Fruit fly (Drosophila melanogaster) whole organism, embryonic: ENCODE results near the gene CG11703.
A peak's percentile ranks its signal among the peaks of the same experiment; 100 is the strongest.

Experiments
- CG10565 ChIP-seq: fragments of 200-800 bp; sonication (Bioruptor generic); optimal IDR thresholded peaks from 3 replicates; lab custom pipeline; 2016; ENCODE audit warnings: missing biosample characterization, mild to moderate bottlenecking, missing genetic modification characterization
- CG10959 ChIP-seq: fragments of 200-800 bp; sonication (Bioruptor generic); IDR thresholded peaks from 2 replicates; pipeline ENCODE4 v1.3.6; 2022; ENCODE audit warnings: missing biosample characterization, missing genetic modification characterization
- CG11695 ChIP-seq: fragments of 200-800 bp; sonication (Bioruptor generic); IDR thresholded peaks from 3 replicates; pipeline ENCODE4 v1.3.6; 2022; ENCODE audit warnings: missing biosample characterization, missing genetic modification characterization
- CG12155 ChIP-seq: fragments of 200-800 bp; sonication (Bioruptor generic); optimal IDR thresholded peaks from 3 replicates; lab custom pipeline; 2016; ENCODE audit warnings: missing biosample characterization, missing genetic modification characterization
- CG12299 ChIP-seq: fragments of 200-800 bp; sonication (Bioruptor generic); optimal IDR thresholded peaks from 2 replicates; lab custom pipeline; 2018; ENCODE audit warnings: missing biosample characterization, mild to moderate bottlenecking, missing genetic modification characterization
- CG12391 ChIP-seq: fragments of 200-800 bp; sonication (Bioruptor generic); optimal IDR thresholded peaks from 3 replicates; lab custom pipeline; 2018; ENCODE audit warnings: missing biosample characterization, mild to moderate bottlenecking, missing genetic modification characterization, moderate library complexity
- CG15479 ChIP-seq: fragments of 200-800 bp; sonication (Bioruptor generic); optimal IDR thresholded peaks from 3 replicates; lab custom pipeline; 2019; ENCODE audit warnings: missing biosample characterization, mild to moderate bottlenecking, missing genetic modification characterization, moderate library complexity
- CG15601 ChIP-seq: fragments of 200-800 bp; sonication (Bioruptor generic); optimal IDR thresholded peaks from 3 replicates; lab custom pipeline; 2019; ENCODE audit warnings: missing biosample characterization, mild to moderate bottlenecking, missing genetic modification characterization, moderate library complexity
- CG15696 ChIP-seq: fragments of 200-800 bp; sonication (Bioruptor generic); optimal IDR thresholded peaks from 2 replicates; lab custom pipeline; 2019; ENCODE audit warnings: missing biosample characterization, mild to moderate bottlenecking, missing genetic modification characterization, moderate library complexity
- CG1792 ChIP-seq: fragments of 200-800 bp; sonication (Bioruptor generic); optimal IDR thresholded peaks from 2 replicates; lab custom pipeline; 2016; ENCODE audit warnings: missing biosample characterization, missing genetic modification characterization
- CG34422 ChIP-seq: fragments of 200-800 bp; sonication (Bioruptor generic); IDR thresholded peaks from 3 replicates; pipeline ENCODE4 v1.3.6; 2022; ENCODE audit warnings: missing biosample characterization, missing genetic modification characterization
- CG4820 ChIP-seq: fragments of 200-800 bp; sonication (Bioruptor generic); optimal IDR thresholded peaks from 3 replicates; lab custom pipeline; 2016; ENCODE audit warnings: missing biosample characterization, missing genetic modification characterization
- CG6272 ChIP-seq: fragments of 200-800 bp; sonication (Bioruptor generic); IDR thresholded peaks from 2 replicates; pipeline ENCODE4 v1.3.6; 2022; ENCODE audit warnings: missing biosample characterization, missing genetic modification characterization
- CG7271 ChIP-seq: fragments of 200-800 bp; sonication (Bioruptor generic); optimal IDR thresholded peaks from 2 replicates; lab custom pipeline; 2018; ENCODE audit warnings: missing biosample characterization, mild to moderate bottlenecking, missing genetic modification characterization, moderate library complexity
- CG7963 ChIP-seq: fragments of 200-800 bp; sonication (Bioruptor generic); IDR thresholded peaks from 3 replicates; pipeline ENCODE4 v1.3.6; 2022; ENCODE audit warnings: missing biosample characterization, missing genetic modification characterization; ENCODE audit not compliant: partially characterized antibody
- CG8089 ChIP-seq: fragments of 200-800 bp; sonication (Bioruptor generic); optimal IDR thresholded peaks from 3 replicates; lab custom pipeline; 2016; ENCODE audit warnings: missing biosample characterization, missing genetic modification characterization
- CG8944 ChIP-seq: fragments of 200-800 bp; sonication (Bioruptor generic); optimal IDR thresholded peaks from 3 replicates; lab custom pipeline; 2016; ENCODE audit warnings: missing biosample characterization, missing genetic modification characterization
- CG9932 ChIP-seq: fragments of 200-800 bp; sonication (Bioruptor generic); IDR thresholded peaks from 2 replicates; pipeline ENCODE4 v1.3.6; 2022; ENCODE audit warnings: missing biosample characterization, missing genetic modification characterization
- Dip2 ChIP-seq: fragments of 200-800 bp; sonication (Bioruptor generic); IDR thresholded peaks from 2 replicates; pipeline ENCODE4 v1.3.6; 2022; ENCODE audit warnings: missing biosample characterization, missing genetic modification characterization
- Elba2 ChIP-seq: fragments of 200-800 bp; sonication (Bioruptor generic); optimal IDR thresholded peaks from 3 replicates; lab custom pipeline; 2016; ENCODE audit warnings: missing biosample characterization, missing genetic modification characterization
- Fer3 ChIP-seq: fragments of 200-800 bp; sonication (Bioruptor generic); optimal IDR thresholded peaks from 2 replicates; lab custom pipeline; 2018; ENCODE audit warnings: missing biosample characterization, mild to moderate bottlenecking, missing genetic modification characterization, moderate library complexity
- Hey ChIP-seq: fragments of 200-800 bp; sonication (Bioruptor generic); optimal IDR thresholded peaks from 3 replicates; lab custom pipeline; 2018; ENCODE audit warnings: missing biosample characterization, mild to moderate bottlenecking, missing genetic modification characterization
- Hmr ChIP-seq: fragments of 200-800 bp; sonication (Bioruptor generic); optimal IDR thresholded peaks from 3 replicates; lab custom pipeline; 2017; ENCODE audit warnings: mild to moderate bottlenecking, missing biosample characterization, missing genetic modification reagents, missing genetic modification characterization
- Hr51 ChIP-seq, 2 experiments: fragments of 200-800 bp; sonication (Bioruptor generic); optimal IDR thresholded peaks; 2 replicates in 1 of 2; 3 replicates in 1 of 2; lab custom pipeline; 2016 to 2018; ENCODE audit warnings: missing biosample characterization in 2 of 2, missing genetic modification characterization in 2 of 2, mild to moderate bottlenecking in 1 of 2, moderate library complexity in 1 of 2
- Hr78 ChIP-seq, 2 experiments: fragments of 200-800 bp in 1 of 2; fragments of >200 bp in 1 of 2; sonication (Bioruptor generic) in 1 of 2; optimal IDR thresholded peaks; 2 replicates each; lab custom pipeline; 2017 to 2019; ENCODE audit warnings: missing biosample characterization in 2 of 2, missing genetic modification characterization in 2 of 2, mild to moderate bottlenecking in 1 of 2, moderate library complexity in 1 of 2
- MTF-1 ChIP-seq: fragments of 200-800 bp; sonication (Bioruptor generic); optimal IDR thresholded peaks from 2 replicates; lab custom pipeline; 2018; ENCODE audit warnings: missing biosample characterization, mild to moderate bottlenecking, missing genetic modification characterization, borderline replicate concordance
- Neu2 ChIP-seq: fragments of 200-800 bp; sonication (Bioruptor generic); optimal IDR thresholded peaks from 3 replicates; lab custom pipeline; 2016; ENCODE audit warnings: missing biosample characterization, missing genetic modification characterization, borderline replicate concordance
- Pdp1 ChIP-seq, 2 experiments: fragments of 200-800 bp; sonication (Bioruptor generic); optimal IDR thresholded peaks; 3 replicates each; lab custom pipeline; 2016; ENCODE audit warnings: missing biosample characterization in 2 of 2, missing genetic modification characterization in 2 of 2, mild to moderate bottlenecking in 1 of 2, moderate library complexity in 1 of 2
- Spps ChIP-seq: fragments of 200-800 bp; sonication (Bioruptor generic); optimal IDR thresholded peaks from 2 replicates; lab custom pipeline; 2018; ENCODE audit warnings: missing biosample characterization, mild to moderate bottlenecking, missing genetic modification characterization
- Sry-β ChIP-seq: fragments of 200-800 bp; sonication (Bioruptor generic); optimal IDR thresholded peaks from 2 replicates; lab custom pipeline; 2018; ENCODE audit warnings: missing biosample characterization, mild to moderate bottlenecking, missing genetic modification characterization, moderate library complexity
- Taf1 ChIP-seq: fragments of 200-800 bp; sonication (Bioruptor generic); IDR thresholded peaks from 2 replicates; pipeline ENCODE4 v1.3.6; 2022; ENCODE audit warnings: missing biosample characterization, missing genetic modification characterization
- aop ChIP-seq: fragments of 200-800 bp; sonication (Bioruptor generic); IDR thresholded peaks from 2 replicates; pipeline ENCODE4 v1.3.6; 2022; ENCODE audit warnings: missing biosample characterization, missing genetic modification characterization
- bcd ChIP-seq: fragments of 200-800 bp; sonication (Bioruptor generic); optimal IDR thresholded peaks from 2 replicates; lab custom pipeline; 2017; ENCODE audit warnings: missing biosample characterization, mild to moderate bottlenecking, missing genetic modification characterization
- cad ChIP-seq: fragments of >200 bp; optimal IDR thresholded peaks from 2 replicates; lab custom pipeline; 2017; ENCODE audit warnings: missing biosample characterization, missing genetic modification characterization
- chif ChIP-seq, 2 experiments: fragments of 200-800 bp; sonication (Bioruptor generic); optimal IDR thresholded peaks; 3 replicates each; lab custom pipeline; 2016; ENCODE audit warnings: missing biosample characterization in 2 of 2, missing genetic modification characterization in 2 of 2
- corto ChIP-seq: fragments of 200-800 bp; sonication (Bioruptor generic); optimal IDR thresholded peaks from 2 replicates; lab custom pipeline; 2016; ENCODE audit warnings: missing biosample characterization, mild to moderate bottlenecking, missing genetic modification characterization, moderate library complexity
- dm ChIP-seq: fragments of 200-800 bp; sonication (Bioruptor generic); optimal IDR thresholded peaks from 3 replicates; lab custom pipeline; 2016; ENCODE audit warnings: missing biosample characterization, missing genetic modification characterization
- dmrt11E ChIP-seq: fragments of 200-800 bp; sonication (Bioruptor generic); optimal IDR thresholded peaks from 3 replicates; lab custom pipeline; 2018; ENCODE audit warnings: missing biosample characterization, mild to moderate bottlenecking, missing genetic modification characterization, moderate library complexity
- gce ChIP-seq: fragments of 200-800 bp; sonication (Bioruptor generic); IDR thresholded peaks from 3 replicates; pipeline ENCODE4 v1.3.6; 2022; ENCODE audit warnings: missing biosample characterization, missing genetic modification characterization
- grn ChIP-seq: fragments of 200-800 bp; sonication (Bioruptor generic); optimal IDR thresholded peaks from 3 replicates; lab custom pipeline; 2017; ENCODE audit warnings: missing biosample characterization, missing genetic modification characterization
- h ChIP-seq: fragments of >200 bp; optimal IDR thresholded peaks from 2 replicates; lab custom pipeline; 2017
- nom ChIP-seq: fragments of 200-800 bp; sonication (Bioruptor generic); optimal IDR thresholded peaks from 2 replicates; lab custom pipeline; 2017; ENCODE audit warnings: missing biosample characterization, missing genetic modification characterization, mild to moderate bottlenecking, moderate library complexity, missing genetic modification reagents
- onecut ChIP-seq: fragments of 200-800 bp; sonication (Bioruptor generic); IDR thresholded peaks from 2 replicates; pipeline ENCODE4 v1.3.6; 2022; ENCODE audit warnings: missing biosample characterization, missing genetic modification characterization
- sima ChIP-seq: fragments of 200-800 bp; sonication (Bioruptor generic); optimal IDR thresholded peaks from 2 replicates; lab custom pipeline; 2016; ENCODE audit warnings: missing biosample characterization, missing genetic modification characterization
- stc ChIP-seq: fragments of 200-800 bp; sonication (Bioruptor generic); IDR thresholded peaks from 2 replicates; pipeline ENCODE4 v1.3.6; 2022; ENCODE audit warnings: missing biosample characterization, missing genetic modification characterization
- tap ChIP-seq: fragments of 200-800 bp; optimal IDR thresholded peaks from 3 replicates; lab custom pipeline; 2019; ENCODE audit warnings: missing biosample characterization, mild to moderate bottlenecking, missing genetic modification characterization, moderate library complexity
- twi ChIP-seq: fragments of 200-800 bp; optimal IDR thresholded peaks from 2 replicates; lab custom pipeline; 2019; ENCODE audit warnings: missing biosample characterization, mild to moderate bottlenecking, missing genetic modification characterization, moderate library complexity
- yki ChIP-seq: fragments of >200 bp; optimal IDR thresholded peaks from 3 replicates; lab custom pipeline; 2018

Gene CG11703

dm6 chr3R:19255255-19255654, 27.3 kb upstream of the CG11703 start (continued):
- TF ChIP-seq CG9932 (GFP tag; lab: Robert Waterston, UW) (0 out of 2 replicates have a peak, but pooled peaks have one; percentile 5), corto (GFP tag; lab: Kevin White, UChicago) (no peak)

- no peak for TF ChIP-seq CG8089 (GFP tag; lab: Kevin White, UChicago)
- TF ChIP-seq nom (GFP tag; lab: Kevin White, UChicago) = peak; percentile 45
Measured at dm6 chr3R:19253975-19254374, 26.0 kb upstream of the CG11703 start.

dm6 chr3R:19250063-19250462, 22.1 kb upstream of the CG11703 start:
- no peak for TF ChIP-seq aop
- TF ChIP-seq CG11695 = no peak
- peak; percentile 59 for TF ChIP-seq grn (GFP tag; lab: Kevin White, UChicago)
- TF ChIP-seq onecut (GFP tag; lab: Robert Waterston, UW) = no peak
- no peak for TF ChIP-seq gce
- no peak for TF ChIP-seq CG10565
- TF ChIP-seq CG10959 (GFP tag; lab: Robert Waterston, UW) = no peak
- no peak for TF ChIP-seq Hr51 (GFP tag; optimal IDR thresholded peaks at IDR 0.05; lab: Kevin White, UChicago)
- no peak for TF ChIP-seq CG8944 (GFP tag; lab: Kevin White, UChicago)
- TF ChIP-seq CG12155 (GFP tag; lab: Kevin White, UChicago) = no peak
- TF ChIP-seq twi = peak; percentile 33
- no peak for TF ChIP-seq CG1792 (GFP tag; lab: Kevin White, UChicago)
- peak; percentile 5 for TF ChIP-seq cad (GFP tag; lab: Kevin White, UChicago)
- no peak for TF ChIP-seq Fer3 (tag; lab: Kevin White, UChicago)
- TF ChIP-seq Taf1 (GFP tag; lab: Robert Waterston, UW) = no peak
- no peak for TF ChIP-seq CG6272 (GFP tag; lab: Robert Waterston, UW)
- no peak for TF ChIP-seq Spps
- no peak for TF ChIP-seq Neu2
- TF ChIP-seq bcd (GFP tag; lab: Kevin White, UChicago) = no peak
- no peak for TF ChIP-seq sima (GFP tag; lab: Kevin White, UChicago)
- no peak for TF ChIP-seq stc (GFP tag; lab: Robert Waterston, UW)
- TF ChIP-seq CG34422 (GFP tag; lab: Robert Waterston, UW) = no peak
- peak in 1 of 2 experiments; percentile 82 for TF ChIP-seq Pdp1 (GFP tag; optimal IDR thresholded peaks at IDR 0.05; lab: Kevin White, UChicago)
- TF ChIP-seq CG15601 (tag; lab: Kevin White, UChicago) = peak; percentile 52
- no peak for TF ChIP-seq Elba2 (GFP tag; lab: Kevin White, UChicago)
- TF ChIP-seq CG15479 (GFP tag; lab: Kevin White, UChicago) = peak; percentile 50
- no peak for TF ChIP-seq yki (lab: Kevin White, UChicago)
- peak; percentile 14 for TF ChIP-seq dmrt11E (tag; lab: Kevin White, UChicago)
- no peak for TF ChIP-seq Hr78 (GFP tag; optimal IDR thresholded peaks at IDR 0.05; lab: Kevin White, UChicago)
- TF ChIP-seq tap = no peak
- TF ChIP-seq CG12391 (tag; lab: Kevin White, UChicago) = no peak
- TF ChIP-seq CG7963 (GFP tag; lab: Robert Waterston, UW) = no peak
- no peak for TF ChIP-seq CG4820 (GFP tag; lab: Kevin White, UChicago)
- TF ChIP-seq CG7271 (tag; lab: Kevin White, UChicago) = no peak
- no peak for TF ChIP-seq dm
- peak; percentile 17 for TF ChIP-seq CG15696 (tag; lab: Kevin White, UChicago)
- no peak for TF ChIP-seq Hey (tag; lab: Kevin White, UChicago)
- no peak for TF ChIP-seq CG12299 (tag; lab: Kevin White, UChicago)
- no peak for TF ChIP-seq Sry-β (GFP tag; lab: Kevin White, UChicago)
- TF ChIP-seq h = no peak
- TF ChIP-seq chif (GFP tag; optimal IDR thresholded peaks at IDR 0.05; lab: Kevin White, UChicago) = no peak
- TF ChIP-seq Hmr (GFP tag; lab: Kevin White, UChicago) = no peak
- TF ChIP-seq MTF-1 (GFP tag; lab: Kevin White, UChicago) = no peak
- no peak for TF ChIP-seq Dip2 (GFP tag; lab: Robert Waterston, UW)
